Worm (Caenorhabditis elegans): ENCODE measurements around the gene C16C10.2.

DNA sequence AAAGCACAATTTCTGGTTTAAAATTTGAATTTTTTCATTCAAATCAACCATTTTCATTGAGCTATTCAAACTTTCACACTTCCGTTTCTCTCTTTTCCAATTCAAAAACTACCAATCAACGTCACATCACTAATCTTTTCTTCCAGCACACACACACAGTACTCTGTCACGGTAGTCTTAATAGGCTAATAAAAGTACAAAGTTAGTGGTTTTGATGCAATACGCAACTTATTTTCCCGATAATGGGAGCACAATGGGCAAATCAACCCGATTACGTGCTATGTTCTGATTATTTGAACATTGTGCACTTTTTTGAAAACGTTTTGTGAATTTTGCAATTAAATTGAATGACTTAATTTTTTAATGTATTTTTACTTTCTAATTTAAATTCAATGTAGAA lies 48.9 kb upstream of the C16C10.2 start:
- TF ChIP-seq lin-35 (GFP tag; optimal IDR thresholded peaks at IDR 0.05) (no peak), sea-2 (GFP tag; IDR thresholded peaks at IDR 0.05) (no peak), sdz-38 (tag; optimal IDR thresholded peaks at IDR 0.05) (no peak), nhr-90 (tag; optimal IDR thresholded peaks at IDR 0.05) (no peak), F39B2.1 (GFP tag; IDR thresholded peaks at IDR 0.05) (no peak), hlh-26 (GFP tag; conservative IDR thresholded peaks at IDR 0.05) (no peak), unc-62 (GFP tag; optimal IDR thresholded peaks at IDR 0.05) (no peak), ama-1 (optimal IDR thresholded peaks at IDR 0.05) (no peak), ama-1 (GFP tag; optimal IDR thresholded peaks at IDR 0.05) (no peak), pha-4 (tag; optimal IDR thresholded peaks at IDR 0.05) (no peak), ztf-22 (GFP tag; optimal IDR thresholded peaks at IDR 0.05) (no peak), F23B12.7 (tag; optimal IDR thresholded peaks at IDR 0.05; ENCODE audit: insufficient read depth) (no peak), snpc-4 (GFP tag; optimal IDR thresholded peaks at IDR 0.05) (no peak), snpc-4 (tag; optimal IDR thresholded peaks at IDR 0.05) (no peak), dpl-1 (GFP tag; optimal IDR thresholded peaks at IDR 0.05) (no peak), lsl-1 (GFP tag; optimal IDR thresholded peaks at IDR 0.05) (no peak)
